Worm (Caenorhabditis elegans) whole organism, L1 larva: ENCODE measurements around the gene sma-2.
A peak's percentile ranks its signal among the peaks of the same experiment; 100 is the strongest.

ENCODE experiments used
- egl-13 ChIP-seq: sonication (generic microtip); optimal IDR thresholded peaks from 2 replicates; lab custom pipeline; 2016; ENCODE audit warnings: missing genotype, missing genetic modification reagents, missing genetic modification characterization, missing compliant biosample characterization
- ets-5 ChIP-seq: fragments of 200-800 bp; sonication (Bioruptor generic); IDR thresholded peaks from 2 replicates; pipeline ENCODE4 v1.3.6; 2022; ENCODE audit warnings: missing genetic modification characterization, missing compliant biosample characterization

DNA sequence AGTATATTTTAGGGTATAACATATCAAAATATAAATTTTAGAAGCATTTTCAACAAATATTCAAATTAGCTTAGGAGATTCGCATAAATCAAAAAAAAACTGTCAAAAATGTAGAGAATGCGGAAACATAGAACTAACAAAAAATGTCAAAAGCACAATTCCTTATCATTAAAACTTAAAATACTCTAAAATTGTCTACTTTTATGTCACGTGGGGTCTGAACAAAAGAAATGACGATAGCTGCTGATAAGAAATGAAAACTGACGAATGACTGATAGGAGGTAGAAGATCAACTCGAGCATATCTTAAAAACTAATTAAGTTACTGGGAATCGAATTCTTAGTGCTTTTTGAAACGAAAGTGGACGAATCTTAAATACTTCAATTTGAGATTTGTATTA lies 15.8 kb upstream of the sma-2 start:
- TF ChIP-seq ets-5 (GFP tag; lab: Robert Waterston, UW) (no peak), egl-13 (tag; lab: Kevin White, UChicago) (peak; percentile 20)
